Fruit fly (Drosophila melanogaster) whole organism, embryonic: ENCODE data around the gene Inx3.

Source experiments
- Abd-B ChIP-seq: fragments of 200-800 bp; sonication (Bioruptor generic); optimal IDR thresholded peaks from 2 replicates; lab custom pipeline; 2018; ENCODE audit warnings: missing biosample characterization, mild to moderate bottlenecking, missing genetic modification characterization, moderate library complexity
- Atf3 ChIP-seq: fragments of 200-800 bp; sonication (Bioruptor generic); optimal IDR thresholded peaks from 3 replicates; lab custom pipeline; 2016; ENCODE audit warnings: missing biosample characterization, missing genetic modification characterization
- CG10147 ChIP-seq: fragments of 200-800 bp; sonication (Bioruptor generic); optimal IDR thresholded peaks from 2 replicates; lab custom pipeline; 2019; ENCODE audit warnings: missing biosample characterization, mild to moderate bottlenecking, missing genetic modification characterization, moderate library complexity
- CG12071 ChIP-seq: fragments of 200-800 bp; sonication (Bioruptor generic); optimal IDR thresholded peaks from 3 replicates; lab custom pipeline; 2018; ENCODE audit warnings: missing biosample characterization, mild to moderate bottlenecking, missing genetic modification characterization
- CG12219 ChIP-seq: fragments of 200-800 bp; sonication (Bioruptor generic); optimal IDR thresholded peaks from 3 replicates; lab custom pipeline; 2018; ENCODE audit warnings: missing biosample characterization, mild to moderate bottlenecking, missing genetic modification characterization
- CG12299 ChIP-seq: fragments of 200-800 bp; sonication (Bioruptor generic); optimal IDR thresholded peaks from 2 replicates; lab custom pipeline; 2018; ENCODE audit warnings: missing biosample characterization, mild to moderate bottlenecking, missing genetic modification characterization
- CG12391 ChIP-seq: fragments of 200-800 bp; sonication (Bioruptor generic); optimal IDR thresholded peaks from 3 replicates; lab custom pipeline; 2018; ENCODE audit warnings: missing biosample characterization, mild to moderate bottlenecking, missing genetic modification characterization, moderate library complexity
- CG13287 ChIP-seq: fragments of 200-800 bp; sonication (Bioruptor generic); IDR thresholded peaks from 2 replicates; pipeline ENCODE4 v1.3.6; 2022; ENCODE audit warnings: missing biosample characterization, missing genetic modification characterization; ENCODE audit not compliant: partially characterized antibody
- CG13775 ChIP-seq: fragments of 200-800 bp; sonication (Bioruptor generic); optimal IDR thresholded peaks from 3 replicates; lab custom pipeline; 2017; ENCODE audit warnings: missing biosample characterization, mild to moderate bottlenecking, missing genetic modification characterization
- CG1603 ChIP-seq: fragments of 200-800 bp; sonication (Bioruptor generic); optimal IDR thresholded peaks from 2 replicates; lab custom pipeline; 2019; ENCODE audit warnings: missing biosample characterization, mild to moderate bottlenecking, missing genetic modification characterization, moderate library complexity
- CG18011 ChIP-seq: fragments of 200-800 bp; sonication (Bioruptor generic); optimal IDR thresholded peaks from 2 replicates; lab custom pipeline; 2017; ENCODE audit warnings: missing biosample characterization, missing genetic modification characterization, mild to moderate bottlenecking, moderate library complexity, missing genotype
- CG18764 ChIP-seq: fragments of 200-800 bp; sonication (Bioruptor generic); optimal IDR thresholded peaks from 3 replicates; lab custom pipeline; 2016; ENCODE audit warnings: missing biosample characterization, missing genetic modification characterization
- CG31365 ChIP-seq: fragments of 200-800 bp; sonication (Bioruptor generic); optimal IDR thresholded peaks from 2 replicates; lab custom pipeline; 2018; ENCODE audit warnings: missing biosample characterization, mild to moderate bottlenecking, missing genetic modification characterization
- CG33213 ChIP-seq: fragments of 200-800 bp; sonication (Bioruptor generic); optimal IDR thresholded peaks from 3 replicates; lab custom pipeline; 2016; ENCODE audit warnings: missing biosample characterization, missing genetic modification characterization
- CG3995 ChIP-seq: fragments of 200-800 bp; sonication (Bioruptor generic); optimal IDR thresholded peaks from 3 replicates; lab custom pipeline; 2016; ENCODE audit warnings: missing biosample characterization, missing genetic modification characterization
- CG6813 ChIP-seq: fragments of 200-800 bp; sonication (Bioruptor generic); optimal IDR thresholded peaks from 2 replicates; lab custom pipeline; 2017; ENCODE audit warnings: missing biosample characterization, missing genetic modification characterization, mild to moderate bottlenecking, moderate library complexity, missing genetic modification reagents
- CG7987 ChIP-seq: fragments of 200-800 bp; sonication (Bioruptor generic); optimal IDR thresholded peaks from 2 replicates; lab custom pipeline; 2018; ENCODE audit warnings: missing biosample characterization, mild to moderate bottlenecking, missing genetic modification characterization, moderate library complexity
- CG8388 ChIP-seq: fragments of 200-800 bp; sonication (Bioruptor generic); optimal IDR thresholded peaks from 2 replicates; lab custom pipeline; 2019; ENCODE audit warnings: missing biosample characterization, mild to moderate bottlenecking, missing genetic modification characterization, moderate library complexity
- CG9609 ChIP-seq: fragments of 200-800 bp; sonication (Bioruptor generic); optimal IDR thresholded peaks from 3 replicates; lab custom pipeline; 2016; ENCODE audit warnings: missing biosample characterization, missing genetic modification characterization
- Camta ChIP-seq: fragments of 200-800 bp; sonication (Bioruptor generic); optimal IDR thresholded peaks from 2 replicates; lab custom pipeline; 2016; ENCODE audit warnings: missing biosample characterization, missing genetic modification characterization
- CrebB ChIP-seq: fragments of 200-800 bp; sonication (Bioruptor generic); optimal IDR thresholded peaks from 3 replicates; lab custom pipeline; 2018; ENCODE audit warnings: missing biosample characterization, mild to moderate bottlenecking, missing genetic modification characterization
- D19B ChIP-seq: fragments of 200-800 bp; sonication (Bioruptor generic); optimal IDR thresholded peaks from 2 replicates; lab custom pipeline; 2017; ENCODE audit warnings: missing biosample characterization, mild to moderate bottlenecking, missing genetic modification characterization
- E2f2 ChIP-seq: fragments of 200-800 bp; sonication (Bioruptor generic); IDR thresholded peaks from 2 replicates; pipeline ENCODE4 v1.3.6; 2022; ENCODE audit warnings: missing biosample characterization, missing genetic modification characterization
- H2.0 ChIP-seq: fragments of 200-800 bp; sonication (Bioruptor generic); IDR thresholded peaks from 2 replicates; pipeline ENCODE4 v1.3.6; 2022; ENCODE audit warnings: missing biosample characterization, missing genetic modification characterization
- HHEX ChIP-seq: fragments of 200-800 bp; sonication (Bioruptor generic); optimal IDR thresholded peaks from 3 replicates; lab custom pipeline; 2017; ENCODE audit warnings: missing biosample characterization, mild to moderate bottlenecking, missing genetic modification characterization, missing genetic modification reagents
- Hmr ChIP-seq: fragments of 200-800 bp; sonication (Bioruptor generic); optimal IDR thresholded peaks from 3 replicates; lab custom pipeline; 2017; ENCODE audit warnings: mild to moderate bottlenecking, missing biosample characterization, missing genetic modification reagents, missing genetic modification characterization
- NC2α ChIP-seq: fragments of 200-800 bp; sonication (Bioruptor generic); optimal IDR thresholded peaks from 2 replicates; lab custom pipeline; 2016; ENCODE audit warnings: missing biosample characterization, missing genetic modification characterization
- Nf-YC ChIP-seq: fragments of 200-800 bp; optimal IDR thresholded peaks from 3 replicates; lab custom pipeline; 2019; ENCODE audit warnings: missing biosample characterization, mild to moderate bottlenecking, missing genetic modification characterization, moderate library complexity
- Opbp ChIP-seq: fragments of 200-800 bp; sonication (Bioruptor generic); IDR thresholded peaks from 3 replicates; pipeline ENCODE4 v1.3.6; 2022; ENCODE audit warnings: missing biosample characterization, missing genetic modification characterization; ENCODE audit not compliant: partially characterized antibody
- Trl ChIP-seq, 3 experiments: fragments of >200 bp in 2 of 3; fragments of 200-800 bp in 1 of 3; sonication (Bioruptor generic) in 1 of 3; optimal IDR thresholded peaks; 2 replicates in 1 of 3; 3 replicates in 2 of 3; lab custom pipeline; 2016 to 2017; ENCODE audit warnings: missing biosample characterization in 1 of 3, missing genetic modification characterization in 1 of 3
- ab ChIP-seq: fragments of 200-800 bp; sonication (Bioruptor generic); optimal IDR thresholded peaks from 2 replicates; lab custom pipeline; 2016; ENCODE audit warnings: missing biosample characterization, missing genetic modification characterization
- bsh ChIP-seq, 2 experiments: fragments of 200-800 bp; sonication (Bioruptor generic); optimal IDR thresholded peaks; 2 replicates each; lab custom pipeline; 2017 to 2018; ENCODE audit warnings: mild to moderate bottlenecking in 2 of 2, missing biosample characterization in 2 of 2, missing genetic modification characterization in 2 of 2, moderate library complexity in 1 of 2
- cwo ChIP-seq: fragments of 200-800 bp; sonication (Bioruptor generic); optimal IDR thresholded peaks from 3 replicates; lab custom pipeline; 2017; ENCODE audit warnings: missing biosample characterization, missing genetic modification characterization, mild to moderate bottlenecking, moderate library complexity, missing genetic modification reagents
- danr ChIP-seq: fragments of 200-800 bp; sonication (Bioruptor generic); IDR thresholded peaks from 2 replicates; pipeline ENCODE4 v1.3.6; 2022; ENCODE audit warnings: missing biosample characterization, missing genetic modification characterization
- en ChIP-seq: fragments of 200-800 bp; sonication (Bioruptor generic); optimal IDR thresholded peaks from 2 replicates; lab custom pipeline; 2016; ENCODE audit warnings: missing biosample characterization, missing genetic modification characterization
- eyg ChIP-seq: fragments of 200-800 bp; sonication (Bioruptor generic); optimal IDR thresholded peaks from 3 replicates; lab custom pipeline; 2016; ENCODE audit warnings: missing biosample characterization, missing genetic modification characterization
- kni ChIP-seq: fragments of 200-800 bp; sonication (Bioruptor generic); optimal IDR thresholded peaks from 3 replicates; lab custom pipeline; 2017; ENCODE audit warnings: mild to moderate bottlenecking, missing biosample characterization, missing genetic modification reagents, missing genetic modification characterization
- ranshi ChIP-seq: fragments of 200-800 bp; sonication (Bioruptor generic); IDR thresholded peaks from 2 replicates; pipeline ENCODE4 v1.3.6; 2022; ENCODE audit warnings: missing biosample characterization, missing genetic modification characterization
- rib ChIP-seq: fragments of 200-800 bp; sonication (Bioruptor generic); IDR thresholded peaks from 2 replicates; pipeline ENCODE4 v1.3.6; 2022; ENCODE audit warnings: missing biosample characterization, missing genetic modification characterization
- slbo ChIP-seq: fragments of 200-800 bp; sonication (Bioruptor generic); IDR thresholded peaks from 2 replicates; pipeline ENCODE4 v1.3.6; 2022; ENCODE audit warnings: missing biosample characterization, missing genetic modification characterization
- slp2 ChIP-seq: fragments of 200-800 bp; sonication (Bioruptor generic); optimal IDR thresholded peaks from 2 replicates; lab custom pipeline; 2016; ENCODE audit warnings: missing biosample characterization, missing genetic modification characterization
- trem ChIP-seq: fragments of 200-800 bp; optimal IDR thresholded peaks from 3 replicates; lab custom pipeline; 2019; ENCODE audit warnings: missing biosample characterization, mild to moderate bottlenecking, missing genetic modification characterization, moderate library complexity
- twi ChIP-seq: fragments of 200-800 bp; optimal IDR thresholded peaks from 2 replicates; lab custom pipeline; 2019; ENCODE audit warnings: missing biosample characterization, mild to moderate bottlenecking, missing genetic modification characterization, moderate library complexity
- tx ChIP-seq: fragments of 200-800 bp; sonication (Bioruptor generic); optimal IDR thresholded peaks from 2 replicates; lab custom pipeline; 2016; ENCODE audit warnings: missing biosample characterization, missing genetic modification characterization
- zen2 ChIP-seq: fragments of 200-800 bp; sonication (Bioruptor generic); IDR thresholded peaks from 3 replicates; pipeline ENCODE4 v1.3.6; 2022; ENCODE audit warnings: missing biosample characterization, missing genetic modification characterization; ENCODE audit not compliant: partially characterized antibody
- zfh1 ChIP-seq: fragments of 200-800 bp; sonication (Bioruptor generic); IDR thresholded peaks from 3 replicates; pipeline ENCODE4 v1.3.6; 2022; ENCODE audit warnings: missing biosample characterization, missing genetic modification characterization
- zfh2 ChIP-seq: fragments of 200-800 bp; sonication (Bioruptor generic); optimal IDR thresholded peaks from 2 replicates; lab custom pipeline; 2016; ENCODE audit warnings: missing biosample characterization, missing genetic modification characterization

Inx3 gene

DNA sequence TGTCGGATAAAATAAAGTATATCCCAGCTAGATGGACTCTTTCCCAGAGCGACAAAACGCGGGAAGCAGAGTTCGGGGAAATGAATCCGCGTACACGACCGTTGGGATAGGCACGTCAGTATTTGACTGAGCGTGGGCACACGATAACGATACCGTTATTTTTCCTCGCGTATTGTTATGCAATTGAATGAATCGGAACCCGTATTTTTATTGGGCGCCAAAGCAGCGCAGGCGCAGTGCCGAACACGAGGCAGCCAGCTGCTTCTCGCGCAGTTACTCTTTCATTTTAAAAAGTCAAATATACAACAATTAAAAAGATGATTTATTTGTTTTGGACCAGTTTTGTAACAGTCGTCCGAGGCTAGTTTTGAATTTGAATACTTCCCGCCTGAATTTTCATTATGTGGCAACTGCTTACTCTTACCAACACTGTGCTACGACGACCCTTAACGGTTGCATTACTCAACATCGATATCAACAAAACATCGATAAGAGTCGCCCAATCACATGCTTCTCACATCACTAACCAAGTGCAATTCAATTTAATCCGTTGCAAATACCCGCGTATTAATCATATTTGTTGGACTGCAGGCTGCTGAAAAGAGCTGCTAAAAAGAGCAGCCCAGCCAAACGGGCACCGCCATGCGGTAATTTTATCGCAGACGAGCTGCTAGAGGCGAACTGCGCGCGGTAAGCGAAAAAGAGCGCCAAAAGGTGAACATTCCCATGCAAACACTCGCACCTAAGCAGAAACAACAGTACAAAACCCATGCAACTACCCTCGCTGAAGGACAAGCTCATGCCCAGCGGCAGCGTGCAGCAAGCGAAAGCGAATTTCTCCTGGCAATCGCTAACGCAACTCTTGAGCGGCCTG, 28.5 kb upstream of the Inx3 start, which contains the start of the genes CG33203 and Doa (continued):
- TF ChIP-seq CG18011 (GFP tag; lab: Kevin White, UChicago) (peak; percentile 20), CG10147 (GFP tag; lab: Kevin White, UChicago) (no peak), twi (tag; lab: Kevin White, UChicago) (no peak), zfh2 (GFP tag; lab: Kevin White, UChicago) (peak; percentile 77), cwo (no peak), CG3995 (GFP tag; lab: Kevin White, UChicago) (peak; percentile 27), CG1603 (peak; percentile 89), Trl (optimal IDR thresholded peaks at IDR 0.05; lab: Kevin White, UChicago) (no peak), Trl (GFP tag; optimal IDR thresholded peaks at IDR 0.05; lab: Kevin White, UChicago) (peak; percentile 47), Nf-YC (tag; lab: Kevin White, UChicago) (peak; percentile 28), danr (no peak), CG13287 (GFP tag; lab: Robert Waterston, UW) (peak; percentile 90), HHEX (peak; percentile 14), CG12071 (no peak), CG33213 (GFP tag; lab: Kevin White, UChicago) (peak; percentile 73), CG8388 (peak; percentile 6), rib (no peak), Abd-B (GFP tag; lab: Kevin White, UChicago) (peak; percentile 16), CG12391 (tag; lab: Kevin White, UChicago) (peak; percentile 28), CG12219 (GFP tag; lab: Kevin White, UChicago) (no peak), NC2α (GFP tag; lab: Kevin White, UChicago) (no peak), H2.0 (GFP tag; lab: Robert Waterston, UW) (peak; percentile 33; the same call in 1 of the 2 replicates), Atf3 (GFP tag; lab: Kevin White, UChicago) (peak; percentile 1), CG9609 (GFP tag; lab: Kevin White, UChicago) (peak; percentile 56), Opbp (peak; percentile 87), E2f2 (GFP tag; lab: Robert Waterston, UW) (peak; percentile 99), CG31365 (no peak), bsh (GFP tag; optimal IDR thresholded peaks at IDR 0.05; lab: Kevin White, UChicago) (peak in 1 of 2 experiments; percentile 7), trem (tag; lab: Kevin White, UChicago) (peak; percentile 66), CG18764 (GFP tag; lab: Kevin White, UChicago) (peak; percentile 14), zfh1 (GFP tag; lab: Robert Waterston, UW) (peak; percentile 48; the same call in 1 of the 3 replicates), CrebB (peak; percentile 15), ab (peak; percentile 20), CG7987 (peak; percentile 20), kni (no peak), D19B (GFP tag; lab: Kevin White, UChicago) (no peak), CG13775 (GFP tag; lab: Kevin White, UChicago) (peak; percentile 27), CG6813 (no peak), en (GFP tag; lab: Kevin White, UChicago) (peak; percentile 28), ranshi (GFP tag; lab: Robert Waterston, UW) (0 out of 2 replicates have a peak, but pooled peaks have one; percentile 17), tx (GFP tag; lab: Kevin White, UChicago) (peak; percentile 51), Camta (GFP tag; lab: Kevin White, UChicago) (peak; percentile 62), CG12299 (tag; lab: Kevin White, UChicago) (no peak), slp2 (GFP tag; lab: Kevin White, UChicago) (peak; percentile 16), slbo (GFP tag; lab: Robert Waterston, UW) (peak; percentile 65), zen2 (GFP tag; lab: Robert Waterston, UW) (peak; percentile 75), Hmr (GFP tag; lab: Kevin White, UChicago) (peak; percentile 66), eyg (GFP tag; lab: Kevin White, UChicago) (peak; percentile 16)
